Fruit fly (Drosophila melanogaster) whole organism, wandering third instar larva: ENCODE results near the gene CG8578.

Source experiments
- CG32264 ChIP-seq: fragments of 200-800 bp; sonication (Bioruptor generic); optimal IDR thresholded peaks from 2 replicates; lab custom pipeline; 2016; ENCODE audit warnings: missing biosample characterization, missing genetic modification characterization
- Jra ChIP-seq: sonication (Bioruptor generic); optimal IDR thresholded peaks from 2 replicates; lab custom pipeline; 2016; ENCODE audit warnings: missing biosample characterization, missing genetic modification characterization
- Sp1 ChIP-seq: fragments of 200-800 bp; sonication (Bioruptor generic); optimal IDR thresholded peaks from 3 replicates; lab custom pipeline; 2019; ENCODE audit warnings: missing biosample characterization, mild to moderate bottlenecking, missing genetic modification characterization, moderate library complexity
- fru ChIP-seq: fragments of 200-800 bp; sonication (Bioruptor generic); optimal IDR thresholded peaks from 3 replicates; lab custom pipeline; 2016; ENCODE audit warnings: missing biosample characterization, mild to moderate bottlenecking, missing genetic modification characterization
- h ChIP-seq: fragments of 200-800 bp; sonication (Bioruptor generic); optimal IDR thresholded peaks from 3 replicates; lab custom pipeline; 2016; ENCODE audit warnings: missing biosample characterization, mild to moderate bottlenecking, missing genetic modification characterization
- psq ChIP-seq: fragments of 200-800 bp; sonication (Bioruptor generic); optimal IDR thresholded peaks from 3 replicates; lab custom pipeline; 2017; ENCODE audit warnings: missing biosample characterization, mild to moderate bottlenecking, missing genetic modification characterization, moderate library complexity

DNA sequence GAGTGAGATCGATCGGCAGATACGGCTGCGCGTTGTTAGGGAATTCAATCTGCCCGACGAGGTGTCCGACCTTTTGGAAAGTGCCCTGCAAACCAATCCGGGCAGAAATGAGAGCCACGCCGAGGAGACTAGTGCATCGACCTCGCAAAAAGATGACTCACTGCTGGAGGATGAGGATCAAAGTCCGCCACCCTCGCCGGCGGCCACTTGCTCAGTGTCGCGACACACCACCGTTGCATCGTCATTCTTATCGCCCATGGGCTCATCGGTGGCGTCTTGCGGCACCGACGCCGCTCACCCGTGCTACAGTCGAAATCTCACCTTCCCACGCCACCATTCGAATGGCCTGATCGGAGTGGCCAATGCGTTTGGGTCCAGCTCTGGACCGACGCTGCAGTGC is 30.2 kb downstream of the CG8578 start:
- no peak for TF ChIP-seq h
- TF ChIP-seq fru: no peak
- TF ChIP-seq CG32264 (GFP tag; lab: Kevin White, UChicago): no peak
- no peak for TF ChIP-seq psq (GFP tag; lab: Kevin White, UChicago)
- TF ChIP-seq Jra: no peak
- TF ChIP-seq Sp1: no peak
